Worm (Caenorhabditis elegans) whole organism, mixed stage, embryonic: ENCODE results near the gene math-19.

Source experiments
- ham-2 ChIP-seq: fragments of 200-800 bp; sonication (Bioruptor generic); optimal IDR thresholded peaks from 2 replicates; lab custom pipeline; 2018; ENCODE audit warnings: mild to moderate bottlenecking, missing genetic modification characterization, missing compliant biosample characterization
- hlh-1 ChIP-seq: fragments of 150-350 bp; optimal IDR thresholded peaks from 2 replicates; lab custom pipeline; 2014; ENCODE audit warnings: missing biosample characterization, missing genetic modification reagents, missing genetic modification characterization
- lin-13 ChIP-seq: fragments of 150-350 bp; optimal IDR thresholded peaks from 2 replicates; lab custom pipeline; 2014; ENCODE audit warnings: missing biosample characterization, missing genetic modification characterization
- lin-32 ChIP-seq: fragments of 200-800 bp; sonication (Bioruptor generic); optimal IDR thresholded peaks from 2 replicates; lab custom pipeline; 2018; ENCODE audit warnings: mild to moderate bottlenecking, missing genetic modification characterization, missing compliant biosample characterization
- lsy-2 ChIP-seq: fragments of 150-350 bp; optimal IDR thresholded peaks from 2 replicates; lab custom pipeline; 2014; ENCODE audit warnings: missing biosample characterization, missing genetic modification characterization
- nhr-12 ChIP-seq: fragments of 150-350 bp; optimal IDR thresholded peaks from 2 replicates; lab custom pipeline; 2014; ENCODE audit warnings: missing biosample characterization, missing genetic modification characterization
- nhr-2 ChIP-seq: fragments of 150-350 bp; optimal IDR thresholded peaks from 2 replicates; lab custom pipeline; 2014; ENCODE audit warnings: missing biosample characterization, missing genetic modification characterization
- nhr-237 ChIP-seq: fragments of 150-350 bp; optimal IDR thresholded peaks from 2 replicates; lab custom pipeline; 2014; ENCODE audit warnings: missing biosample characterization, missing genetic modification characterization
- nhr-28 ChIP-seq: fragments of 150-350 bp; optimal IDR thresholded peaks from 2 replicates; lab custom pipeline; 2014; ENCODE audit warnings: missing biosample characterization, missing genetic modification characterization
- pha-4 ChIP-seq: fragments of 150-350 bp; optimal IDR thresholded peaks from 2 replicates; lab custom pipeline; 2018; ENCODE audit warnings: missing biosample characterization, missing genetic modification reagents, missing genetic modification characterization
- snpc-4 ChIP-seq: fragments of 150-350 bp; optimal IDR thresholded peaks from 2 replicates; lab custom pipeline; 2014; ENCODE audit warnings: missing biosample characterization, missing genetic modification characterization
- unc-62 ChIP-seq: fragments of 150-350 bp; optimal IDR thresholded peaks from 2 replicates; lab custom pipeline; 2014; ENCODE audit warnings: missing biosample characterization, missing genetic modification reagents, missing genetic modification characterization

DNA sequence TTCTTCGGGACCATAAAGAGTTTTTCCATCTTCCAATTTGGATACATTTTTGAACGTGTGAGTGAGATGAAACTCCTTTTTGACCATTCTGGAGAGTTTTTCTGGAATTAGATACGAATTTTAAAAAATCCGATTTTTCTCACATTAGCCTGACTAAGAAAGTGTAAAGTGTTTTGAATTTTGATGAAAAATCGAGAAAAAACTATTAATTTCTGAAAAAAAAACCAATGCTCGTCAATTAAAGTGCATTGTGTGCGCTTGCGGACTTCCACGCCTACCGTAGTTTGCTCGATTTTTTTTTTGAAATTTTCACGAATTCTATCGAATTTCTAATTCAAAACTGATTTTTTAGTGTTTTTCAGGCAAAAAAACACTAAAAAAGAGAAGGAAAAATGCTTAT lies 30.1 kb downstream of the math-19 start, which contains the start of gene bath-1:
- no peak for TF ChIP-seq unc-62 (GFP tag; lab: Kevin White, UChicago)
- no peak for TF ChIP-seq nhr-12 (tag; lab: Kevin White, UChicago)
- no peak for TF ChIP-seq nhr-237
- no peak for TF ChIP-seq lin-13 (tag; lab: Kevin White, UChicago)
- no peak for TF ChIP-seq hlh-1 (tag; lab: Kevin White, UChicago)
- no peak for TF ChIP-seq pha-4 (tag; lab: Kevin White, UChicago)
- TF ChIP-seq nhr-2 (tag; lab: Kevin White, UChicago): no peak
- no peak for TF ChIP-seq snpc-4 (tag; lab: Kevin White, UChicago)
- no peak for TF ChIP-seq ham-2 (GFP tag; lab: Kevin White, UChicago)
- TF ChIP-seq nhr-28 (tag; lab: Kevin White, UChicago): no peak
- TF ChIP-seq lsy-2 (tag; lab: Kevin White, UChicago): no peak
- no peak for TF ChIP-seq lin-32
